Worm (Caenorhabditis elegans): ENCODE results near the gene ZK1320.13.

ce11 chrII:9708835-9709299 is 28.3 kb downstream of the ZK1320.13 start, which contains the start of gene glt-5:
- TF ChIP-seq tra-1 (GFP tag; IDR thresholded peaks at IDR 0.05) (no peak), ama-1 (optimal IDR thresholded peaks at IDR 0.05) (no peak)
